Fruit fly (Drosophila melanogaster): ENCODE results near the gene porin.

Gene porin

dm6 chr2L:10850320-10850990 lies at the start of gene porin:
TSS of gene porin (minus strand) at chr2L:10850848.
- no peak for TF ChIP-seq Dfd (GFP tag; optimal IDR thresholded peaks at IDR 0.05)
- TF ChIP-seq brk (GFP tag; optimal IDR thresholded peaks at IDR 0.05) = no peak
- peak; percentile 8 for TF ChIP-seq rgr (GFP tag; optimal IDR thresholded peaks at IDR 0.05)
- no peak for TF ChIP-seq Hr83 (GFP tag; optimal IDR thresholded peaks at IDR 0.05; ENCODE audit: poor library complexity, severe bottlenecking)
- TF ChIP-seq pan (optimal IDR thresholded peaks at IDR 0.05) = no peak
- TF ChIP-seq OdsH (GFP tag; optimal IDR thresholded peaks at IDR 0.05) = no peak
- TF ChIP-seq Sp1 (GFP tag; optimal IDR thresholded peaks at IDR 0.05) = peak; percentile 34
- peak; percentile 27 for TF ChIP-seq h (GFP tag; optimal IDR thresholded peaks at IDR 0.05)
- no peak for TF ChIP-seq CG9705 (GFP tag; optimal IDR thresholded peaks at IDR 0.05)
- TF ChIP-seq jim (GFP tag; optimal IDR thresholded peaks at IDR 0.05) = no peak
- TF ChIP-seq N (GFP tag; optimal IDR thresholded peaks at IDR 0.05) = no peak
- TF ChIP-seq lola (GFP tag; optimal IDR thresholded peaks at IDR 0.05) = no peak
- TF ChIP-seq Jra (GFP tag; optimal IDR thresholded peaks at IDR 0.05) = peak; percentile 25
- TF ChIP-seq psq (GFP tag; optimal IDR thresholded peaks at IDR 0.05) = peak; percentile 78
- no peak for TF ChIP-seq dmrt93B (GFP tag; optimal IDR thresholded peaks at IDR 0.05)
- TF ChIP-seq fru (GFP tag; optimal IDR thresholded peaks at IDR 0.05) = peak; percentile 18
- TF ChIP-seq dl (GFP tag; optimal IDR thresholded peaks at IDR 0.05; ENCODE audit: insufficient read depth in 1 of 2, partially characterized antibody in 2 of 2) = no peak
- no peak for TF ChIP-seq Hr78 (GFP tag; optimal IDR thresholded peaks at IDR 0.05)
- peak; percentile 13 for TF ChIP-seq br (GFP tag; optimal IDR thresholded peaks at IDR 0.05)
- TF ChIP-seq usp (GFP tag; optimal IDR thresholded peaks at IDR 0.05) = no peak
- TF ChIP-seq Vsx2 (GFP tag; optimal IDR thresholded peaks at IDR 0.05; ENCODE audit: partially characterized antibody) = peak; percentile 26
- no peak for TF ChIP-seq Rel (GFP tag; optimal IDR thresholded peaks at IDR 0.05)
- TF ChIP-seq Rel (tag; optimal IDR thresholded peaks at IDR 0.05) = peak; percentile 52
- TF ChIP-seq Hnf4 (GFP tag; optimal IDR thresholded peaks at IDR 0.05) = no peak
- no peak for TF ChIP-seq GATAd (GFP tag; optimal IDR thresholded peaks at IDR 0.05)
- TF ChIP-seq Mio (GFP tag; optimal IDR thresholded peaks at IDR 0.05) = no peak
- no peak for TF ChIP-seq dsf (GFP tag; optimal IDR thresholded peaks at IDR 0.05; ENCODE audit: borderline replicate concordance)
- TF ChIP-seq tai (GFP tag; optimal IDR thresholded peaks at IDR 0.05) = no peak
- no peak for TF ChIP-seq CrebA (GFP tag; optimal IDR thresholded peaks at IDR 0.05; ENCODE audit: borderline replicate concordance)
- TF ChIP-seq sage (GFP tag; optimal IDR thresholded peaks at IDR 0.05) = no peak
- TF ChIP-seq Dif (GFP tag; optimal IDR thresholded peaks at IDR 0.05; ENCODE audit: partially characterized antibody) = no peak
- no peak for TF ChIP-seq ey (GFP tag; optimal IDR thresholded peaks at IDR 0.05)
- no peak for TF ChIP-seq sv (GFP tag; optimal IDR thresholded peaks at IDR 0.05)
- no peak for TF ChIP-seq Abd-B (GFP tag; optimal IDR thresholded peaks at IDR 0.05)
- peak; percentile 3 for TF ChIP-seq Myc (optimal IDR thresholded peaks at IDR 0.05)
- peak in 1 of 2 experiments; percentile 39 for TF ChIP-seq foxo (GFP tag; optimal IDR thresholded peaks at IDR 0.05)
- TF ChIP-seq HLH106 (tag; optimal IDR thresholded peaks at IDR 0.05) = no peak
- TF ChIP-seq woc (GFP tag; optimal IDR thresholded peaks at IDR 0.05) = no peak
- TF ChIP-seq CG32264 (GFP tag; optimal IDR thresholded peaks at IDR 0.05) = no peak

dm6 chr2L:10888827-10889226 lies 38.2 kb upstream of the porin start, which contains the start of gene CG14071:
TSS of gene CG14071 (minus strand) at chr2L:10888927.
- TF ChIP-seq sage (GFP tag; optimal IDR thresholded peaks at IDR 0.05) (no peak), Vsx2 (GFP tag; optimal IDR thresholded peaks at IDR 0.05; ENCODE audit: partially characterized antibody) (no peak), CrebA (GFP tag; optimal IDR thresholded peaks at IDR 0.05; ENCODE audit: borderline replicate concordance) (no peak), ey (GFP tag; optimal IDR thresholded peaks at IDR 0.05) (no peak), h (GFP tag; optimal IDR thresholded peaks at IDR 0.05) (no peak), CG9705 (GFP tag; optimal IDR thresholded peaks at IDR 0.05) (no peak), Jra (GFP tag; optimal IDR thresholded peaks at IDR 0.05) (no peak), woc (GFP tag; optimal IDR thresholded peaks at IDR 0.05) (no peak), HLH106 (tag; optimal IDR thresholded peaks at IDR 0.05) (no peak), pan (optimal IDR thresholded peaks at IDR 0.05) (no peak), foxo (GFP tag; optimal IDR thresholded peaks at IDR 0.05) (no peak), rgr (GFP tag; optimal IDR thresholded peaks at IDR 0.05) (no peak), Myc (optimal IDR thresholded peaks at IDR 0.05) (no peak), Mio (GFP tag; optimal IDR thresholded peaks at IDR 0.05) (no peak), N (GFP tag; optimal IDR thresholded peaks at IDR 0.05) (no peak), dsf (GFP tag; optimal IDR thresholded peaks at IDR 0.05; ENCODE audit: borderline replicate concordance) (no peak), psq (GFP tag; optimal IDR thresholded peaks at IDR 0.05) (no peak), Dif (GFP tag; optimal IDR thresholded peaks at IDR 0.05; ENCODE audit: partially characterized antibody) (no peak)
